Fruit fly (Drosophila melanogaster) Kc167 (cell line): Measurements from ENCODE around the gene CG14151.

Experiments
- Myc ChIP-seq: fragments of >200 bp; optimal IDR thresholded peaks from 2 replicates; lab custom pipeline; 2017; ENCODE audit warnings: missing external identifiers
- Sin3A ChIP-seq: fragments of >200 bp; optimal IDR thresholded peaks from 2 replicates; lab custom pipeline; 2018; ENCODE audit warnings: missing external identifiers
- h ChIP-seq: fragments of >200 bp; optimal IDR thresholded peaks from 3 replicates; lab custom pipeline; 2018; ENCODE audit warnings: missing external identifiers
- insv ChIP-seq: fragments of >200 bp; optimal IDR thresholded peaks from 3 replicates; lab custom pipeline; 2018; ENCODE audit warnings: missing external identifiers
- psq ChIP-seq: fragments of >200 bp; optimal IDR thresholded peaks from 2 replicates; lab custom pipeline; 2017; ENCODE audit warnings: missing external identifiers
- ttk ChIP-seq: sonication (Bioruptor generic); optimal IDR thresholded peaks from 2 replicates; lab custom pipeline; 2017; ENCODE audit warnings: missing external identifiers

Gene CG14151

DNA sequence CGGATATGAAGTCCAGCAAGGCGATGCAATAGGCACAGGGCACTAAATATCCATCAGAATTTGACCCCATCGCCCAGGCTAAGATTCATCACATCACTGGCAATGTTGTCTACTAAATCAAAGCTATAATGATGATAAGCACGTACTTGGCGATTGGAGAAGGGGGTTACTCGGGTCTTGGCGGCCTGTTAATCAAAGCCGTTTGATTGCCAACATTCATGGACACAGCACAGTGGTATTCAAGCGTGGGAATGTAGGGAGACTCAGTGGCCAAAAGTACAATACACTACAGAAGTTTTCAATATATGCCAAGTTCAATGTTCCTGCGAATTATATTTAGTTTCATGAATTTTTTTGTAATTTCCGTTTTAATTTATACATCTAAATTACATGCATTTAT is at the start of gene CG14151:
CG14151 (minus strand) TSS at position 101 of the 400 bp plus-strand sequence.
- TF ChIP-seq ttk (lab: Kevin White, UChicago): no peak
- TF ChIP-seq h (lab: Kevin White, UChicago): no peak
- no peak for TF ChIP-seq Myc (lab: Kevin White, UChicago)
- no peak for TF ChIP-seq Sin3A (lab: Kevin White, UChicago)
- TF ChIP-seq insv: no peak
- TF ChIP-seq psq (lab: Kevin White, UChicago): no peak

DNA sequence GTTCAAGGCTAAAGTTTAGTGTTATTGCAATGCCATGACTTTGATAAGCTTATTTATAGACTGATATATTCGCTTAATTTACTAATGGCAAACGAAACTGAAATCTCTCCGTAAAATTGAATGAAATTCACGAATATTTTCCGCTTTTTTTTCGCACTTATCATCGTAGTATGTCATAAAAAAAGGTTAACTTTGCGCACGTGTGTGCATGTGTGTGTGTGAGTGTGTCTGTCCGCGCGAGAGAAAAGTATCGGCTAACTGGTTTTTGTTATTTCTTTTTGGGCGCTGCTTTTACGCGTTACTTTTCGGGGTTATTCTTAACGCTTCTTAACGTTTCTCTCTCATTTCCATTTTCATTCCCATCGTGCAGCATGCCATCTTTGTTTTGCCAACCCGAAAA is 49.5 kb upstream of the CG14151 start:
- no peak for TF ChIP-seq Sin3A (lab: Kevin White, UChicago)
- TF ChIP-seq Myc (lab: Kevin White, UChicago): no peak
- no peak for TF ChIP-seq insv
- no peak for TF ChIP-seq h (lab: Kevin White, UChicago)
- TF ChIP-seq psq (lab: Kevin White, UChicago): no peak
- TF ChIP-seq ttk (lab: Kevin White, UChicago): no peak

DNA sequence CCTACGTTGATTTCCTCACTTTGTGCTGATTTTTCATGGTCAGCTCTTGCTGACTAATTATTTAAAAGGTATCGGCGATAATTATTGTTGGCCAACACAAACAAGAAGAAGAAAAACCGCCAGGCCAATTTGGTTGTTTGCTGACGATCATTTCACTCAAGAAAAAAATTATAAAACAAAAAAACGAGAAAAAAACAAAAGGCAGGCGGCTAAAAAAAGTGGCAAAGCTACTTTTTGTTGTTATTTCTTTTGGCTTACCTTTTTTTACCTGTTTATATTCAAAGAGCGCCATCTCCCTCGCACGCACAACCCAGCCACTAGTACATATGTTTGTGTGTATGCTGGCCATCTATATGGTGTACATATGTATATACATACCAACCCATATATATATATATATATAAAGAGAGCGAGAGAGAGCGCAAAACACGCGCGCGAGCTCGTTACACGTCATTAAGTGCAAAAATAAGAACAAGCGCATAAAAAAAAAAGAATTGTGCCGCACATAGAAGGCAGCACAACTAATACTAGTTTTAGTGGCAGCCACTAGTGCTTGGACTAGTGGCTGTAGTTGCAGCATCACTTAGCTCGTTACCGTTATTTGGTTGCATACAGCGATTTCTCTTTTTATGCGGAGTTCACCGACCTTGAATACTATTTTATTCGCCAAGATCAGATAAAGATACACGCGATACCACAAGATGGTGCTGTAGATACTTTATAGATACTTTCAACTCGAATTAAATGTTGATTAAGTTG is 47.5 kb upstream of the CG14151 start:
- TF ChIP-seq Sin3A (lab: Kevin White, UChicago): no peak

DNA sequence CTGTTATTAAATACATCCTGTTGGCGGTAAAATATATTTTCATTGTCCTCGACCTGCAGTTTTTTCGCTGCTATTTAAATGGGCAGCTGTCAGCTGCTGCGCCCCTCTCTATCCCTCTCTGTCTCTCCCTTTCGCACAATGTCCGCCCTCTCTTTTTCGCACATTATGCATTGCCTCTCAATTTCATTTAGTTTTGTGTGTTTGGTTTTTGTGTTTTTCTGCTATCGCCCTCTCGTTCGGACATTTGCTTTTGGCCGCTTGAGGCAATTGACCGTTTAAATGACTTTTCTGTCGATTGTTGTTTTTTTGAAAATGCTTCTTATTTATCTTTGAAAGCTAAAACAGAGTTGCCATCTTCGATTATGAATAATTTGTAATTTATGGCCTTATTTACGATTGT is 46.7 kb upstream of the CG14151 start:
- TF ChIP-seq Myc (lab: Kevin White, UChicago): no peak

- TF ChIP-seq insv: no peak
Measured at dm6 chr3L:10674145-10674547, 45.9 kb upstream of the CG14151 start.

DNA sequence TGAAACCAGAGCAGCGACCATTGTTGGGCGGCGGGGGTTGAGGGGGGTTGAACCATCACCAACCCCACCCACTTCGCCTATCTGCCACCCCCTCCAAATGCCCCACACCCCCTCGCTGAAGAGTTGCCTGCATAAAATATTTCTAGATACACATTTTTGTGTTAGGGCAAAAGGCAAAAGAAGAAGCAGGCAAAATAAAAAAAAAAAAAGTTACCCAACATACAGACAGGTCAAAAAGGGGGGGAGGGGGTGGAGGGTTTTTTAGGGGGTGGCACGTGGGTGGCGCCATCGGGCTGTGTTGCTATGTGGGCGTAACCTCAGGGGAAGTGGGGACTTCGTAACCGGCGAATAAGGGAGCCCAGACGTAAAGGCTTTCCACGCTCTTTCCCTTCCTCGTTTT is 44.3 kb upstream of the CG14151 start:
- TF ChIP-seq insv (no peak), ttk (lab: Kevin White, UChicago) (no peak), psq (lab: Kevin White, UChicago) (no peak), h (lab: Kevin White, UChicago) (no peak), Sin3A (lab: Kevin White, UChicago) (no peak), Myc (lab: Kevin White, UChicago) (no peak)

DNA sequence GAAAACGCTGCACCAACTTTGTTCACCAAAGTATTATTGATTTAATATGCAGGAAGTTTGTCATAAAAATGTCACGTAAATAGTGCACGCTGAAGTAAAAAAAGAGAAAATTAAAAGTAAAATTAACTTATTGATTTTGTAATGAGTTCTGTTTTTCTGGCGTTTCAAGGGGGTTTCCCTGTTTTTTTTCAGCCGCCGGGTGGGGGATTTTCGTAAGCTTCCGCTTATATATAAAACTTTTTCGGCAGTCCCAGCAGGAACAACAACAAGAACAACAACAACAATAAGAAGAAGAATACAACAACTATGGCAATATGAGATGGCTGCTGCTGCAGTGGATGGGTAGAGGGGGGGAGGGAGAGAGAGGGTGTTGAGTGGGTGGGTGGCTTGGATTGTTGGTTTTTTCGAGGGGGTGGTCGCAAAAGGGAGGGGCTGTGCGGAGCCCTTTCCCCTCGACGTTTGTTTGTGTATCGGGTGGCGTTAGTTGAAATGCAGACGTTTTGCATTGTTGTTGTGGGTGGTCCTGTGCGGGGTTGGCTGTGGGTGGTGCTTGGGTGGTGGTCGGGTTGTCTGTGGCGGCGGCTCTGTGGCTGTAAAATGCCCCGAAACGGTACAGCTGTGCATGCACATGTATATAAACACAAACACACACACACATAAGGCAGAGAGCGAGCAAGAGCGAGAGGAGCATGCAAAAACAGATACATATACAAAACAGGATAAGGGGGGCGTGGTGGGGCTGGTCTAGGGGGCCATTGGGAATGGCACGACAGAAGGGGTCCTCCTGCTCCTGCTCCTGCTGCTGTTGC is 41.5 kb upstream of the CG14151 start:
- TF ChIP-seq ttk (lab: Kevin White, UChicago): no peak
- no peak for TF ChIP-seq Myc (lab: Kevin White, UChicago)
- TF ChIP-seq psq (lab: Kevin White, UChicago): no peak
- TF ChIP-seq h (lab: Kevin White, UChicago): no peak
- TF ChIP-seq insv: no peak
- no peak for TF ChIP-seq Sin3A (lab: Kevin White, UChicago)

DNA sequence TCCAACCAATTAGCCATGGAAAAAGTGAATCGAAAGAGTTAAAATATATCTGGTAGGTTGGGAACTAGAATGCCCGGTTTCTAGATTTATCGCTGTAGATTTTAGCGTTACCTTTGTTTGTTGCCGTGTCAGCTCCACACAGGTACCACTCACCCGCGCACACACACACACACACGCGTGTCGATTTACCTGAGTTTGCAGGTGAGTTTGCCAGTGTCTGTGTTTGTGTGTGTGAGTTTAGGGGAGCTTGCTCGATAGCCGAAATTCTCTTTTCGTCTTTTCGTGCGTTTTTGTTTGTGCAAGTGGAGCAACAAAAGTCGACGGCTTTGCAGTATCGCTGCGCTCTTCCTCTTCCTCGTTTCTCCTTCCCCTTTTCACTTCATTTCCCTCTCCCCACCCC is 39.1 kb upstream of the CG14151 start:
- TF ChIP-seq Myc (lab: Kevin White, UChicago): no peak
- no peak for TF ChIP-seq Sin3A (lab: Kevin White, UChicago)
- no peak for TF ChIP-seq h (lab: Kevin White, UChicago)
- TF ChIP-seq insv: no peak
- TF ChIP-seq ttk (lab: Kevin White, UChicago): no peak
- TF ChIP-seq psq (lab: Kevin White, UChicago): no peak

- no peak for TF ChIP-seq Sin3A (lab: Kevin White, UChicago)
- TF ChIP-seq h (lab: Kevin White, UChicago): no peak
- TF ChIP-seq psq (lab: Kevin White, UChicago): no peak
- no peak for TF ChIP-seq insv
- TF ChIP-seq Myc (lab: Kevin White, UChicago): no peak
- no peak for TF ChIP-seq ttk (lab: Kevin White, UChicago)
Measured at dm6 chr3L:10666511-10667003, 38.3 kb upstream of the CG14151 start.

dm6 chr3L:10665433-10666150 is 37.3 kb upstream of the CG14151 start:
- TF ChIP-seq h (lab: Kevin White, UChicago) (no peak), ttk (lab: Kevin White, UChicago) (no peak), Myc (lab: Kevin White, UChicago) (no peak), psq (lab: Kevin White, UChicago) (no peak), insv (no peak), Sin3A (lab: Kevin White, UChicago) (no peak)

dm6 chr3L:10664511-10665062 is 36.3 kb upstream of the CG14151 start, which contains the start of gene simj:
Gene simj, plus strand, starts transcription at chr3L:10664739.
- TF ChIP-seq Myc (lab: Kevin White, UChicago): no peak
- TF ChIP-seq insv: no peak
- TF ChIP-seq ttk (lab: Kevin White, UChicago): no peak
- TF ChIP-seq h (lab: Kevin White, UChicago): no peak
- TF ChIP-seq psq (lab: Kevin White, UChicago): no peak
- TF ChIP-seq Sin3A (lab: Kevin White, UChicago): no peak
